Fruit fly (Drosophila melanogaster): Measurements from ENCODE around the gene Kap-alpha1.

- TF ChIP-seq CG16779 (GFP tag; IDR thresholded peaks at IDR 0.05) (no peak), Awh (GFP tag; IDR thresholded peaks at IDR 0.05) (no peak), z (GFP tag; IDR thresholded peaks at IDR 0.05) (no peak), Nf-YB (GFP tag; optimal IDR thresholded peaks at IDR 0.05) (no peak), Ptx1 (GFP tag; IDR thresholded peaks at IDR 0.05) (no peak)
Observed at dm6 chr3L:19787632-19788031, 19.4 kb upstream of the Kap-alpha1 start.

Measured in whole organism, embryonic.